Fruit fly (Drosophila melanogaster) whole organism, embryonic: ENCODE data around the gene Gprk2.
A peak's percentile ranks its signal among the peaks of the same experiment; 100 is the strongest.

Experiments
- CG10147 ChIP-seq: fragments of 200-800 bp; sonication (Bioruptor generic); optimal IDR thresholded peaks from 2 replicates; lab custom pipeline; 2019; ENCODE audit warnings: missing biosample characterization, mild to moderate bottlenecking, missing genetic modification characterization, moderate library complexity
- CG10209 ChIP-seq: fragments of 200-800 bp; sonication (Bioruptor generic); optimal IDR thresholded peaks from 3 replicates; lab custom pipeline; 2017; ENCODE audit warnings: missing biosample characterization, mild to moderate bottlenecking, missing genetic modification characterization, missing genetic modification reagents
- CG10321 ChIP-seq: fragments of 200-800 bp; sonication (Bioruptor generic); IDR thresholded peaks from 2 replicates; pipeline ENCODE4 v1.3.6; 2022; ENCODE audit warnings: missing biosample characterization, missing genetic modification characterization
- CG13424 ChIP-seq: fragments of 200-800 bp; sonication (Bioruptor generic); optimal IDR thresholded peaks from 2 replicates; lab custom pipeline; 2019; ENCODE audit warnings: missing biosample characterization, mild to moderate bottlenecking, missing genetic modification characterization, moderate library complexity
- CG13894 ChIP-seq: fragments of 200-800 bp; sonication (Bioruptor generic); optimal IDR thresholded peaks from 3 replicates; lab custom pipeline; 2018; ENCODE audit warnings: missing biosample characterization, mild to moderate bottlenecking, missing genetic modification characterization, moderate library complexity
- CG14014 ChIP-seq: fragments of 200-800 bp; sonication (Bioruptor generic); IDR thresholded peaks from 2 replicates; pipeline ENCODE4 v1.3.6; 2022; ENCODE audit warnings: missing biosample characterization, missing genetic modification characterization
- CG15269 ChIP-seq: fragments of 200-800 bp; sonication (Bioruptor generic); optimal IDR thresholded peaks from 2 replicates; lab custom pipeline; 2018; ENCODE audit warnings: missing biosample characterization, mild to moderate bottlenecking, missing genetic modification characterization, moderate library complexity
- CG1529 ChIP-seq: fragments of 200-800 bp; sonication (Bioruptor generic); optimal IDR thresholded peaks from 3 replicates; lab custom pipeline; 2018; ENCODE audit warnings: missing biosample characterization, missing genetic modification characterization
- CG15696 ChIP-seq: fragments of 200-800 bp; sonication (Bioruptor generic); optimal IDR thresholded peaks from 2 replicates; lab custom pipeline; 2019; ENCODE audit warnings: missing biosample characterization, mild to moderate bottlenecking, missing genetic modification characterization, moderate library complexity
- CG18599 ChIP-seq: fragments of 200-800 bp; sonication (Bioruptor generic); optimal IDR thresholded peaks from 3 replicates; lab custom pipeline; 2017; ENCODE audit warnings: missing biosample characterization, missing genetic modification characterization, mild to moderate bottlenecking, moderate library complexity, missing genetic modification reagents
- CG31388 ChIP-seq: fragments of 200-800 bp; sonication (Bioruptor generic); optimal IDR thresholded peaks from 2 replicates; lab custom pipeline; 2016; ENCODE audit warnings: missing biosample characterization, missing genetic modification characterization
- CG32532 ChIP-seq: fragments of 200-800 bp; sonication (Bioruptor generic); IDR thresholded peaks from 2 replicates; pipeline ENCODE4 v1.3.6; 2022; ENCODE audit warnings: missing biosample characterization, missing genetic modification characterization
- CG3281 ChIP-seq: fragments of 200-800 bp; sonication (Bioruptor generic); optimal IDR thresholded peaks from 3 replicates; lab custom pipeline; 2017; ENCODE audit warnings: missing biosample characterization, mild to moderate bottlenecking, missing genetic modification characterization
- CG3847 ChIP-seq: fragments of 200-800 bp; sonication (Bioruptor generic); IDR thresholded peaks from 2 replicates; pipeline ENCODE4 v1.3.6; 2022; ENCODE audit warnings: missing biosample characterization, missing genetic modification characterization
- CG6689 ChIP-seq: fragments of 200-800 bp; sonication (Bioruptor generic); IDR thresholded peaks from 2 replicates; pipeline ENCODE4 v1.3.6; 2022; ENCODE audit warnings: missing biosample characterization, missing genetic modification characterization
- CG6854 ChIP-seq: fragments of 200-800 bp; sonication (Bioruptor generic); optimal IDR thresholded peaks from 3 replicates; lab custom pipeline; 2017; ENCODE audit warnings: missing biosample characterization, mild to moderate bottlenecking, missing genetic modification characterization
- CoRest ChIP-seq: fragments of 200-800 bp; sonication (Bioruptor generic); optimal IDR thresholded peaks from 3 replicates; lab custom pipeline; 2018; ENCODE audit warnings: missing biosample characterization, mild to moderate bottlenecking, missing genetic modification characterization, moderate library complexity
- D19A ChIP-seq: fragments of 200-800 bp; optimal IDR thresholded peaks from 3 replicates; lab custom pipeline; 2019; ENCODE audit warnings: missing biosample characterization, mild to moderate bottlenecking, missing genetic modification characterization, moderate library complexity
- D19B ChIP-seq: fragments of 200-800 bp; sonication (Bioruptor generic); optimal IDR thresholded peaks from 2 replicates; lab custom pipeline; 2017; ENCODE audit warnings: missing biosample characterization, mild to moderate bottlenecking, missing genetic modification characterization
- Dbx ChIP-seq: fragments of 200-800 bp; sonication (Bioruptor generic); IDR thresholded peaks from 3 replicates; pipeline ENCODE4 v1.3.6; 2022; ENCODE audit warnings: missing biosample characterization, missing genetic modification characterization
- Doc2 ChIP-seq: fragments of 200-800 bp; sonication (Bioruptor generic); IDR thresholded peaks from 2 replicates; pipeline ENCODE4 v1.3.6; 2022; ENCODE audit warnings: missing biosample characterization, missing genetic modification characterization
- E2f1 ChIP-seq: fragments of 200-800 bp; sonication (Bioruptor generic); IDR thresholded peaks from 2 replicates; pipeline ENCODE4 v1.3.6; 2022; ENCODE audit warnings: missing biosample characterization, missing genetic modification characterization
- Eip74EF ChIP-seq, 2 experiments: fragments of 200-800 bp in 1 of 2; fragments of >200 bp in 1 of 2; sonication (Bioruptor generic) in 1 of 2; optimal IDR thresholded peaks; 2 replicates each; lab custom pipeline; 2017 to 2019; ENCODE audit warnings: missing biosample characterization in 2 of 2, missing genetic modification characterization in 2 of 2, mild to moderate bottlenecking in 1 of 2, moderate library complexity in 1 of 2
- Fer1 ChIP-seq: fragments of 200-800 bp; sonication (Bioruptor generic); optimal IDR thresholded peaks from 2 replicates; lab custom pipeline; 2017; ENCODE audit warnings: missing biosample characterization, mild to moderate bottlenecking, missing genetic modification characterization
- HHEX ChIP-seq: fragments of 200-800 bp; sonication (Bioruptor generic); optimal IDR thresholded peaks from 3 replicates; lab custom pipeline; 2017; ENCODE audit warnings: missing biosample characterization, mild to moderate bottlenecking, missing genetic modification characterization, missing genetic modification reagents
- HmgD ChIP-seq: fragments of 200-800 bp; sonication (Bioruptor generic); optimal IDR thresholded peaks from 3 replicates; lab custom pipeline; 2016; ENCODE audit warnings: missing biosample characterization, missing genetic modification characterization
- Hmr ChIP-seq: fragments of 200-800 bp; sonication (Bioruptor generic); optimal IDR thresholded peaks from 3 replicates; lab custom pipeline; 2017; ENCODE audit warnings: mild to moderate bottlenecking, missing biosample characterization, missing genetic modification reagents, missing genetic modification characterization
- MBD-R2 ChIP-seq: fragments of 200-800 bp; sonication (Bioruptor generic); IDR thresholded peaks from 2 replicates; pipeline ENCODE4 v1.3.6; 2022; ENCODE audit warnings: missing biosample characterization, missing genetic modification characterization
- Mrtf ChIP-seq: fragments of 200-800 bp; sonication (Bioruptor generic); IDR thresholded peaks from 3 replicates; pipeline ENCODE4 v1.3.6; 2022; ENCODE audit warnings: missing biosample characterization, missing genetic modification characterization
- Oli ChIP-seq: fragments of 200-800 bp; sonication (Bioruptor generic); optimal IDR thresholded peaks from 2 replicates; lab custom pipeline; 2018; ENCODE audit warnings: missing biosample characterization, mild to moderate bottlenecking, missing genetic modification characterization, moderate library complexity
- Ptx1 ChIP-seq: fragments of 200-800 bp; sonication (Bioruptor generic); IDR thresholded peaks from 2 replicates; pipeline ENCODE4 v1.3.6; 2022; ENCODE audit warnings: missing biosample characterization, missing genetic modification characterization
- Rfx ChIP-seq: fragments of 200-800 bp; sonication (Bioruptor generic); IDR thresholded peaks from 2 replicates; pipeline ENCODE4 v1.3.6; 2022; ENCODE audit warnings: missing biosample characterization, missing genetic modification characterization
- Sox102F ChIP-seq: fragments of 200-800 bp; sonication (Bioruptor generic); optimal IDR thresholded peaks from 2 replicates; lab custom pipeline; 2018; ENCODE audit warnings: missing biosample characterization, mild to moderate bottlenecking, missing genetic modification characterization, moderate library complexity
- bcd ChIP-seq: fragments of 200-800 bp; sonication (Bioruptor generic); optimal IDR thresholded peaks from 2 replicates; lab custom pipeline; 2017; ENCODE audit warnings: missing biosample characterization, mild to moderate bottlenecking, missing genetic modification characterization
- caup ChIP-seq: fragments of 200-800 bp; sonication (Bioruptor generic); optimal IDR thresholded peaks from 3 replicates; lab custom pipeline; 2017; ENCODE audit warnings: missing biosample characterization, mild to moderate bottlenecking, missing genetic modification characterization, moderate library complexity; ENCODE audit not compliant: severe bottlenecking
- dmrt99B ChIP-seq: fragments of 200-800 bp; sonication (Bioruptor generic); optimal IDR thresholded peaks from 2 replicates; lab custom pipeline; 2018; ENCODE audit warnings: missing biosample characterization, mild to moderate bottlenecking, missing genetic modification characterization, moderate library complexity
- grau ChIP-seq: fragments of 200-800 bp; optimal IDR thresholded peaks from 3 replicates; lab custom pipeline; 2019; ENCODE audit warnings: missing biosample characterization, mild to moderate bottlenecking, missing genetic modification characterization, moderate library complexity
- gro ChIP-seq: fragments of 200-800 bp; sonication (Bioruptor generic); optimal IDR thresholded peaks from 2 replicates; lab custom pipeline; 2016; ENCODE audit warnings: missing biosample characterization, missing genetic modification characterization
- lmd ChIP-seq: fragments of 200-800 bp; sonication (Bioruptor generic); IDR thresholded peaks from 2 replicates; pipeline ENCODE4 v1.3.6; 2022; ENCODE audit warnings: missing biosample characterization, missing genetic modification characterization
- pita ChIP-seq: fragments of 200-800 bp; sonication (Bioruptor generic); optimal IDR thresholded peaks from 2 replicates; lab custom pipeline; 2017; ENCODE audit warnings: missing biosample characterization, mild to moderate bottlenecking, missing genetic modification characterization
- prd ChIP-seq, 3 experiments: fragments of >200 bp in 2 of 3; fragments of 200-800 bp in 1 of 3; sonication (Bioruptor generic) in 1 of 3; optimal IDR thresholded peaks in 2 of 3; IDR thresholded peaks in 1 of 3; 2 replicates in 2 of 3; 3 replicates in 1 of 3; pipeline versions ENCODE4 v1.3.6 to Lab custom; 2017 to 2022; ENCODE audit warnings: missing biosample characterization in 1 of 3, missing genetic modification characterization in 1 of 3
- ranshi ChIP-seq: fragments of 200-800 bp; sonication (Bioruptor generic); IDR thresholded peaks from 2 replicates; pipeline ENCODE4 v1.3.6; 2022; ENCODE audit warnings: missing biosample characterization, missing genetic modification characterization
- row ChIP-seq: fragments of 200-800 bp; sonication (Bioruptor generic); IDR thresholded peaks from 3 replicates; pipeline ENCODE4 v1.3.6; 2022; ENCODE audit warnings: missing biosample characterization, missing genetic modification characterization
- slbo ChIP-seq: fragments of 200-800 bp; sonication (Bioruptor generic); IDR thresholded peaks from 2 replicates; pipeline ENCODE4 v1.3.6; 2022; ENCODE audit warnings: missing biosample characterization, missing genetic modification characterization
- slp2 ChIP-seq: fragments of 200-800 bp; sonication (Bioruptor generic); optimal IDR thresholded peaks from 2 replicates; lab custom pipeline; 2016; ENCODE audit warnings: missing biosample characterization, missing genetic modification characterization
- unc-4 ChIP-seq: fragments of 200-800 bp; sonication (Bioruptor generic); IDR thresholded peaks from 2 replicates; pipeline ENCODE4 v1.3.6; 2022; ENCODE audit warnings: missing biosample characterization, missing genetic modification characterization; ENCODE audit not compliant: partially characterized antibody
- unpg ChIP-seq: fragments of 200-800 bp; sonication (Bioruptor generic); optimal IDR thresholded peaks from 3 replicates; lab custom pipeline; 2018; ENCODE audit warnings: missing biosample characterization, mild to moderate bottlenecking, missing genetic modification characterization, moderate library complexity
- usp ChIP-seq: fragments of >200 bp; optimal IDR thresholded peaks from 2 replicates; lab custom pipeline; 2017; ENCODE audit warnings: missing biosample characterization, missing genetic modification characterization
- vvl ChIP-seq: fragments of 200-800 bp; sonication (Bioruptor generic); IDR thresholded peaks from 2 replicates; pipeline ENCODE4 v1.3.6; 2022; ENCODE audit warnings: missing biosample characterization, missing genetic modification characterization

The Gprk2 gene

DNA sequence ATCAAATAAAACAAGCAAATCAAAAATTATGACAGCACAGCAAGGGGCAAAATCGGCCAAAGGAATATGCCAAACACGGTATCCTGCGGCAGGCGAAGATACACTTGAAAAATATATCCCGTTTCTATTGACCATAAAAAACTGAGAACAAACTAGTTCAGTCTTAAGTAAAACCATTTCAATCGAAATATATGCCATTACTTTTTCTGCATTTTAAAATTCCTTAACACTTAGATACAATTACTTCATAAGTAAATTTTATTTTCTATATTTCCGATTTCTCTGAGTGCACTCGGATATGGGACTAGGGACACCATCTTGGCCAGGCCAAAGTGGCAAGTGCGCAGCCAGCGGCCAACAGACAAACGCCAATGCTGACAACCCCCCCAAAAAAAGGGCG is 41.4 kb upstream of the Gprk2 start (continued):
- TF ChIP-seq CG13894 (peak; percentile 33), unpg (peak; percentile 26), Mrtf (0 out of 3 replicates have a peak, but pooled peaks have one; percentile 10), slp2 (no peak), CG13424 (peak; percentile 26), Oli (tag; lab: Kevin White, UChicago) (peak; percentile 16), Rfx (GFP tag; lab: Robert Waterston, UW) (peak; percentile 47), CG15269 (tag; lab: Kevin White, UChicago) (peak; percentile 40), ranshi (GFP tag; lab: Robert Waterston, UW) (peak; percentile 10; the same call in 1 of the 2 replicates), CG18599 (GFP tag; lab: Kevin White, UChicago) (peak; percentile 61), CoRest (peak; percentile 10), Ptx1 (GFP tag; lab: Robert Waterston, UW) (0 out of 2 replicates have a peak, but pooled peaks have one; percentile 18), CG3847 (GFP tag; lab: Robert Waterston, UW) (peak; percentile 21; the same call in 1 of the 2 replicates), grau (tag; lab: Kevin White, UChicago) (peak; percentile 58), CG15696 (tag; lab: Kevin White, UChicago) (no peak), prd (optimal IDR thresholded peaks at IDR 0.05; lab: Kevin White, UChicago) (no peak), prd (GFP tag; IDR thresholded peaks at IDR 0.05; lab: Robert Waterston, UW) (peak; percentile 39; the same call in 1 of the 3 replicates), MBD-R2 (peak; percentile 19; the same call in 1 of the 2 replicates), dmrt99B (peak; percentile 14), CG32532 (GFP tag; lab: Robert Waterston, UW) (0 out of 2 replicates have a peak, but pooled peaks have one; percentile 19), row (GFP tag; lab: Robert Waterston, UW) (peak; percentile 63), Sox102F (GFP tag; lab: Kevin White, UChicago) (peak; percentile 23), E2f1 (GFP tag; lab: Robert Waterston, UW) (0 out of 2 replicates have a peak, but pooled peaks have one; percentile 11), lmd (GFP tag; lab: Robert Waterston, UW) (peak; percentile 42), CG10321 (no peak), vvl (GFP tag; lab: Robert Waterston, UW) (0 out of 2 replicates have a peak, but pooled peaks have one; percentile 36), CG31388 (no peak), usp (GFP tag; lab: Kevin White, UChicago) (no peak), HmgD (GFP tag; lab: Kevin White, UChicago) (no peak), Hmr (GFP tag; lab: Kevin White, UChicago) (peak; percentile 70), CG14014 (GFP tag; lab: Robert Waterston, UW) (peak; percentile 40; the same call in 1 of the 2 replicates), Dbx (GFP tag; lab: Robert Waterston, UW) (peak; percentile 48; the same call in 2 of the 3 replicates), slbo (GFP tag; lab: Robert Waterston, UW) (peak; percentile 28; the same call in 1 of the 2 replicates), pita (GFP tag; lab: Kevin White, UChicago) (no peak), CG6689 (GFP tag; lab: Robert Waterston, UW) (0 out of 2 replicates have a peak, but pooled peaks have one; percentile 11)

DNA sequence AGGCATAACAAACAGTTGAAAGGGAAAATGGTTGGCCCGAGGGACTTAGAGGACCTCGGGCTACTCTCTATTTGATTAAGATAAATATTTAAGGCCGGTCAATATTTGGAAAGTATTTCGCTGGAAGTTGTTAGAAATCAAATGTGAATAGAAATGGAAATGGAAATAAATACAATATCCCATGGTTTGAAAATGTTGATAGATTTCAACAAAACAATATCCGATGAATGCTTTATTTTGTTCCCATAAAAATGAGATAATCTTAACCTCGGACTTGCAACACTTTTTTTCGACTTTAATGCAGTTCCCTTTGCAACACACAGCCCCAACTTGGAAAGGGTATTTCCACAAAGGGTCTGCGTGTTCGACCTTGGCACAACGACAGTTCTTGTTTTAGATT is 36.0 kb upstream of the Gprk2 start:
- peak; percentile 12 for TF ChIP-seq Hmr (GFP tag; lab: Kevin White, UChicago)
- peak in 1 of 2 experiments; percentile 23 for TF ChIP-seq Eip74EF (GFP tag; optimal IDR thresholded peaks at IDR 0.05; lab: Kevin White, UChicago)
- peak; percentile 35 for TF ChIP-seq CG3281 (GFP tag; lab: Kevin White, UChicago)
- 0 out of 2 replicates have a peak, but pooled peaks have one; percentile 8 for TF ChIP-seq ranshi (GFP tag; lab: Robert Waterston, UW)
- peak; percentile 17 for TF ChIP-seq bcd (GFP tag; lab: Kevin White, UChicago)
- TF ChIP-seq CG10147 (GFP tag; lab: Kevin White, UChicago): peak; percentile 21
- no peak for TF ChIP-seq CG10209 (GFP tag; lab: Kevin White, UChicago)
- no peak for TF ChIP-seq CG1529 (GFP tag; lab: Kevin White, UChicago)
- peak; percentile 15 for TF ChIP-seq caup (GFP tag; lab: Kevin White, UChicago)
- TF ChIP-seq Fer1: peak; percentile 43
- no peak for TF ChIP-seq Doc2 (GFP tag; lab: Robert Waterston, UW)
- peak; percentile 6 for TF ChIP-seq HHEX (GFP tag; lab: Kevin White, UChicago)
- 0 out of 2 replicates have a peak, but pooled peaks have one; percentile 8 for TF ChIP-seq Ptx1 (GFP tag; lab: Robert Waterston, UW)
- TF ChIP-seq unc-4 (GFP tag; lab: Robert Waterston, UW): no peak
- TF ChIP-seq D19A (tag; lab: Kevin White, UChicago): peak; percentile 53
- peak; percentile 3 for TF ChIP-seq D19B (GFP tag; lab: Kevin White, UChicago)
- TF ChIP-seq row (GFP tag; lab: Robert Waterston, UW): 0 out of 3 replicates have a peak, but pooled peaks have one; percentile 21
- peak; percentile 15 for TF ChIP-seq gro
- TF ChIP-seq CG6854 (GFP tag; lab: Kevin White, UChicago): peak; percentile 10
